Worm (Caenorhabditis elegans): ENCODE measurements around the gene H06H21.11.

ce11 chrIV:4814185-4814584, 7.1 kb upstream of the H06H21.11 start, which contains the start of gene srw-94:
- TF ChIP-seq snpc-4 (tag; optimal IDR thresholded peaks at IDR 0.05) (no peak), fos-1 (tag; optimal IDR thresholded peaks at IDR 0.05) (no peak), aly-2 (tag; optimal IDR thresholded peaks at IDR 0.05) (no peak), egl-27 (tag; optimal IDR thresholded peaks at IDR 0.05) (no peak), unc-62 (GFP tag; optimal IDR thresholded peaks at IDR 0.05) (no peak), lsy-2 (tag; optimal IDR thresholded peaks at IDR 0.05) (no peak), ama-1 (optimal IDR thresholded peaks at IDR 0.05) (no peak), elt-3 (tag; optimal IDR thresholded peaks at IDR 0.05) (no peak), zag-1 (tag; optimal IDR thresholded peaks at IDR 0.05) (no peak)

Measured in whole organism, L2 larva.